Worm (Caenorhabditis elegans) whole organism, midembryonic: ENCODE results near the gene pkhm-2.

Experiments used
- T22C8.4 ChIP-seq: fragments of 200-800 bp; sonication (Bioruptor generic); IDR thresholded peaks from 2 replicates; pipeline ENCODE4 v1.3.6; 2022; ENCODE audit warnings: missing genetic modification characterization, missing compliant biosample characterization
- cog-1 ChIP-seq: sonication (generic microtip); optimal IDR thresholded peaks from 2 replicates; lab custom pipeline; 2016; ENCODE audit warnings: missing genetic modification characterization, missing compliant biosample characterization
- flt-1 ChIP-seq: fragments of 200-800 bp; sonication (Bioruptor generic); IDR thresholded peaks from 2 replicates; pipeline ENCODE4 v1.3.6; 2022; ENCODE audit warnings: missing genetic modification characterization, missing compliant biosample characterization
- klf-2 ChIP-seq: fragments of 200-800 bp; sonication (Bioruptor generic); conservative IDR thresholded peaks from 2 replicates; pipeline ENCODE4 v1.3.6; 2022; ENCODE audit warnings: missing genetic modification reagents, missing genetic modification characterization, missing compliant biosample characterization
- med-1 ChIP-seq: sonication (generic microtip); optimal IDR thresholded peaks from 2 replicates; lab custom pipeline; 2017; ENCODE audit warnings: missing genetic modification characterization, mild to moderate bottlenecking, missing compliant biosample characterization, antibody characterized with exemption, missing genetic modification reagents; ENCODE audit not compliant: insufficient read depth
- ref-1 ChIP-seq: fragments of 200-800 bp; sonication (Bioruptor generic); conservative IDR thresholded peaks from 2 replicates; pipeline ENCODE4 v1.3.6; 2022; ENCODE audit warnings: missing genetic modification reagents, missing genetic modification characterization, missing compliant biosample characterization
- tab-1 ChIP-seq: fragments of 200-800 bp; sonication (Bioruptor generic); IDR thresholded peaks from 2 replicates; pipeline ENCODE4 v1.3.6; 2022; ENCODE audit warnings: missing genetic modification characterization, missing compliant biosample characterization
- ztf-23 ChIP-seq: fragments of 200-800 bp; sonication (Bioruptor generic); IDR thresholded peaks from 2 replicates; pipeline ENCODE4 v1.3.6; 2022; ENCODE audit warnings: missing genetic modification reagents, missing genetic modification characterization, missing compliant biosample characterization

DNA sequence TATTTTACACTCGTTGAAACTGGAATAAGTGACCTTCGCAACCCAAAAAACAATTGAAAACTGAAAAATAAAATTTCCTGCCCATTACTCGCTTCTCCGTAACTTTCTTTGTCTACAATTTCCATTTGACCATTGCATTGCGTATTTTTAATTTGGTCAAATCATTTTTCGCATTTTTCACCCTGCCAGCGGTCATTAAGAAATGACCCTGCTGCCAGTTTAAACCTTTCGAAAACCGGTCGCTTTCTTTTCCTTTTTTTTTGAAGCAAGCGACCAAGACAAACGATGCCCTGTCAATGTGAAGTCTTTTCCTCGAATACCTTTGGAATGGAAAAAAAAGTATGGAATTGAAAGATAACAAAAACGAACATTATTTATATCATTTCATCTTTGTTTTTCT is 20.3 kb downstream of the pkhm-2 start:
- no peak for TF ChIP-seq cog-1 (tag; lab: Kevin White, UChicago)
- TF ChIP-seq T22C8.4 (GFP tag; lab: Robert Waterston, UW), result no peak
- TF ChIP-seq klf-2 (GFP tag; lab: Robert Waterston, UW), result no peak
- TF ChIP-seq ref-1 (GFP tag; lab: Robert Waterston, UW), result no peak
- TF ChIP-seq med-1 (GFP tag; lab: Kevin White, UChicago), result no peak
- TF ChIP-seq flt-1, result no peak
- no peak for TF ChIP-seq tab-1
- no peak for TF ChIP-seq ztf-23 (GFP tag; lab: Robert Waterston, UW)
